Worm (Caenorhabditis elegans) whole organism, late embryonic: Measurements from ENCODE around the gene C33G8.2.

Experiments used
- F13H6.1 ChIP-seq: sonication (generic microtip); optimal IDR thresholded peaks from 2 replicates; lab custom pipeline; 2016; ENCODE audit warnings: missing genetic modification characterization, missing compliant biosample characterization
- ceh-19 ChIP-seq: fragments of 200-800 bp; sonication (Bioruptor generic); optimal IDR thresholded peaks from 2 replicates; lab custom pipeline; 2018; ENCODE audit warnings: mild to moderate bottlenecking, missing genetic modification characterization, missing compliant biosample characterization
- ceh-2 ChIP-seq: sonication (generic microtip); optimal IDR thresholded peaks from 2 replicates; lab custom pipeline; 2016; ENCODE audit warnings: missing genotype, missing genetic modification characterization, missing compliant biosample characterization
- ceh-34 ChIP-seq: sonication (generic microtip); optimal IDR thresholded peaks from 2 replicates; lab custom pipeline; 2016; ENCODE audit warnings: mild to moderate bottlenecking, missing genetic modification characterization, missing compliant biosample characterization
- ceh-45 ChIP-seq: fragments of 200-800 bp; sonication (Bioruptor generic); IDR thresholded peaks from 2 replicates; pipeline ENCODE4 v1.3.6; 2022; ENCODE audit warnings: missing genetic modification reagents, missing genetic modification characterization, missing compliant biosample characterization
- ets-4 ChIP-seq: sonication (generic microtip); optimal IDR thresholded peaks from 2 replicates; lab custom pipeline; 2016; ENCODE audit warnings: missing genetic modification characterization, missing compliant biosample characterization
- fkh-10 ChIP-seq: fragments of 150-350 bp; optimal IDR thresholded peaks from 2 replicates; lab custom pipeline; 2014; ENCODE audit warnings: missing biosample characterization, missing genetic modification reagents, missing genetic modification characterization
- madf-2 ChIP-seq: sonication (generic microtip); optimal IDR thresholded peaks from 2 replicates; lab custom pipeline; 2017; ENCODE audit warnings: missing genetic modification characterization, missing compliant biosample characterization
- nfya-1 ChIP-seq: sonication (generic microtip); optimal IDR thresholded peaks from 2 replicates; lab custom pipeline; 2017; ENCODE audit warnings: missing genetic modification characterization, mild to moderate bottlenecking, missing compliant biosample characterization, antibody characterized with exemption, moderate library complexity
- nhr-11 ChIP-seq: fragments of 150-350 bp; optimal IDR thresholded peaks from 2 replicates; lab custom pipeline; 2014; ENCODE audit warnings: missing biosample characterization, missing genetic modification characterization
- pag-3 ChIP-seq: sonication (generic microtip); optimal IDR thresholded peaks from 2 replicates; lab custom pipeline; 2016; ENCODE audit warnings: missing compliant biosample characterization, missing genetic modification characterization, borderline replicate concordance
- sox-4 ChIP-seq: sonication (generic microtip); optimal IDR thresholded peaks from 2 replicates; lab custom pipeline; 2017; ENCODE audit warnings: mild to moderate bottlenecking, missing genetic modification characterization, inconsistent platforms, missing compliant biosample characterization
- unc-42 ChIP-seq: sonication (generic microtip); optimal IDR thresholded peaks from 2 replicates; lab custom pipeline; 2016; ENCODE audit warnings: missing genotype, missing genetic modification characterization, missing compliant biosample characterization
- ztf-16 ChIP-seq: sonication (generic microtip); optimal IDR thresholded peaks from 2 replicates; lab custom pipeline; 2017; ENCODE audit warnings: missing genetic modification characterization, missing compliant biosample characterization

DNA sequence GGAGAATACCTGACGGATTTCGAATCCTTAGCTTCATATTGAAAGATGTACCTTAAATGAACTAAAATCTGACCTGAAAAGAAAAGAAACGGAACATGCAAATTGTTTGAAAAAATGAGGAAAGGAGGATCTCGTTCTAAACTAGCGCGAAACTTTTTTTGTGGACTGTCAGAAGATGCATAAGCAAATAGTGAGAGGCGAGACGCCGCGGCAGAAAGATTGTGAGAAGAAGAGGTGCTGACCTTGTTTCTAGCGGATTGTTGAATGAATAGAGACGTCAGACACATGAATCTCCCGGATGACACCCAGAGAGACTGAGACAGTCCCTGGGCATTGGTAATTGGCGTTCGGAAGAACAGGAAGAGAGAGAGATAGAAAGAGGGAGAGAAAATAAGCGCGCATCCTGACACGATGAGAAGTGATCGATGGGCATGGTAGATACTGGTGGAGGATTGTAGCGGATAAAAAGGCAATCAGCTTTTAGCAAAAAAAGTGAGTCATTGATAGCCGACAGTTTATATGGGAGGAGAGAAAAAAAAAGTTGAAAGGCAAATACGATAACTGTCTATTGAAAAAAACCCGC is 39.5 kb upstream of the C33G8.2 start, which contains the start of gene ptr-15:
- TF ChIP-seq ceh-45 (GFP tag; lab: Robert Waterston, UW) (no peak), madf-2 (no peak), ceh-19 (no peak), fkh-10 (GFP tag; lab: Kevin White, UChicago) (no peak), ceh-34 (tag; lab: Kevin White, UChicago) (no peak), nfya-1 (tag; lab: Kevin White, UChicago) (peak; percentile 11), nhr-11 (tag; lab: Kevin White, UChicago) (no peak), ets-4 (tag; lab: Kevin White, UChicago) (no peak), sox-4 (tag; lab: Kevin White, UChicago) (no peak), ceh-2 (tag; lab: Kevin White, UChicago) (no peak), unc-42 (no peak), ztf-16 (no peak), pag-3 (tag; lab: Kevin White, UChicago) (no peak), F13H6.1 (no peak)
